Fruit fly (Drosophila melanogaster) whole organism, wandering third instar larva: Measurements from ENCODE around the gene Tailor.

Experiments
- Abd-B ChIP-seq: fragments of >200 bp; optimal IDR thresholded peaks from 2 replicates; lab custom pipeline; 2017; ENCODE audit warnings: missing biosample characterization, missing genetic modification characterization
- CG32264 ChIP-seq: fragments of 200-800 bp; sonication (Bioruptor generic); optimal IDR thresholded peaks from 2 replicates; lab custom pipeline; 2016; ENCODE audit warnings: missing biosample characterization, missing genetic modification characterization
- CG9705 ChIP-seq: fragments of 200-800 bp; sonication (Bioruptor generic); optimal IDR thresholded peaks from 2 replicates; lab custom pipeline; 2018; ENCODE audit warnings: missing biosample characterization, mild to moderate bottlenecking, missing genetic modification characterization
- CrebA ChIP-seq: fragments of 200-800 bp; sonication (Bioruptor generic); optimal IDR thresholded peaks from 2 replicates; lab custom pipeline; 2016; ENCODE audit warnings: missing biosample characterization, mild to moderate bottlenecking, missing genetic modification characterization, borderline replicate concordance
- Dfd ChIP-seq: fragments of >200 bp; optimal IDR thresholded peaks from 2 replicates; lab custom pipeline; 2017; ENCODE audit warnings: missing biosample characterization, missing genetic modification characterization
- Dif ChIP-seq: fragments of 200-275, 200-300 bp; sonication (Bioruptor generic); optimal IDR thresholded peaks from 2 replicates; lab custom pipeline; 2018; ENCODE audit warnings: missing biosample characterization, missing genetic modification characterization; ENCODE audit not compliant: partially characterized antibody
- GATAd ChIP-seq: sonication (Bioruptor generic); optimal IDR thresholded peaks from 2 replicates; lab custom pipeline; 2016; ENCODE audit warnings: missing biosample characterization, missing genetic modification characterization
- HLH106 ChIP-seq: fragments of 200-800 bp; optimal IDR thresholded peaks from 3 replicates; lab custom pipeline; 2019; ENCODE audit warnings: missing biosample characterization, mild to moderate bottlenecking, missing genetic modification characterization, moderate library complexity
- Hnf4 ChIP-seq: fragments of 200-800 bp; sonication (Bioruptor generic); optimal IDR thresholded peaks from 2 replicates; lab custom pipeline; 2016; ENCODE audit warnings: missing biosample characterization, mild to moderate bottlenecking, missing genetic modification characterization
- Hr78 ChIP-seq: fragments of >200 bp; optimal IDR thresholded peaks from 2 replicates; lab custom pipeline; 2017; ENCODE audit warnings: missing biosample characterization, missing genetic modification characterization
- Hr83 ChIP-seq: fragments of 200-300 bp; sonication (Bioruptor generic); optimal IDR thresholded peaks from 2 replicates; lab custom pipeline; 2016; ENCODE audit warnings: missing biosample characterization, mild to moderate bottlenecking, missing genetic modification characterization, moderate library complexity; ENCODE audit not compliant: poor library complexity, severe bottlenecking
- Jra ChIP-seq: sonication (Bioruptor generic); optimal IDR thresholded peaks from 2 replicates; lab custom pipeline; 2016; ENCODE audit warnings: missing biosample characterization, missing genetic modification characterization
- Mio ChIP-seq: sonication (Bioruptor generic); optimal IDR thresholded peaks from 2 replicates; lab custom pipeline; 2016; ENCODE audit warnings: missing biosample characterization, missing genetic modification characterization
- Myc ChIP-seq: fragments of >200 bp; optimal IDR thresholded peaks from 2 replicates; lab custom pipeline; 2017
- N ChIP-seq: fragments of >200 bp; optimal IDR thresholded peaks from 2 replicates; lab custom pipeline; 2018; ENCODE audit warnings: missing biosample characterization, missing external identifiers, missing genetic modification characterization
- OdsH ChIP-seq: fragments of 200-800 bp; sonication (Bioruptor generic); optimal IDR thresholded peaks from 2 replicates; lab custom pipeline; 2016; ENCODE audit warnings: missing biosample characterization, mild to moderate bottlenecking, missing genetic modification characterization
- Rel ChIP-seq, 2 experiments: fragments of 200-800 bp; sonication (Bioruptor generic) in 1 of 2; optimal IDR thresholded peaks; 2 replicates in 1 of 2; 3 replicates in 1 of 2; lab custom pipeline; 2016 to 2019; ENCODE audit warnings: mild to moderate bottlenecking in 2 of 2, missing biosample characterization in 2 of 2, missing genetic modification characterization in 2 of 2, moderate library complexity in 1 of 2
- Sp1 ChIP-seq: fragments of 200-800 bp; sonication (Bioruptor generic); optimal IDR thresholded peaks from 3 replicates; lab custom pipeline; 2019; ENCODE audit warnings: missing biosample characterization, mild to moderate bottlenecking, missing genetic modification characterization, moderate library complexity
- Vsx2 ChIP-seq: fragments of 200-300, 225-300 bp; sonication (Bioruptor generic); optimal IDR thresholded peaks from 2 replicates; lab custom pipeline; 2018; ENCODE audit warnings: missing biosample characterization, missing genetic modification characterization; ENCODE audit not compliant: partially characterized antibody
- br ChIP-seq: fragments of 200-800 bp; sonication (Bioruptor generic); optimal IDR thresholded peaks from 2 replicates; lab custom pipeline; 2016; ENCODE audit warnings: missing biosample characterization, missing genetic modification characterization
- brk ChIP-seq: fragments of 200-800 bp; sonication (Bioruptor generic); optimal IDR thresholded peaks from 2 replicates; lab custom pipeline; 2016; ENCODE audit warnings: missing biosample characterization, mild to moderate bottlenecking, missing genetic modification characterization
- dl ChIP-seq, 2 experiments: fragments of 175-275, 200-275 bp in 1 of 2; fragments of 200-275 bp in 1 of 2; sonication (Bioruptor generic); optimal IDR thresholded peaks; lab custom pipeline; 2018; ENCODE audit warnings: mild to moderate bottlenecking in 2 of 2, missing biosample characterization in 2 of 2, missing genetic modification characterization in 2 of 2, moderate library complexity in 2 of 2; ENCODE audit not compliant: partially characterized antibody in 2 of 2, insufficient read depth in 1 of 2
- dmrt93B ChIP-seq: fragments of 200-800 bp; sonication (Bioruptor generic); optimal IDR thresholded peaks from 2 replicates; lab custom pipeline; 2018; ENCODE audit warnings: missing biosample characterization, mild to moderate bottlenecking, missing genetic modification characterization
- dsf ChIP-seq: sonication (Bioruptor generic); optimal IDR thresholded peaks from 2 replicates; lab custom pipeline; 2016; ENCODE audit warnings: missing biosample characterization, missing genetic modification characterization, borderline replicate concordance
- ey ChIP-seq: fragments of 200-800 bp; sonication (Bioruptor generic); optimal IDR thresholded peaks from 2 replicates; lab custom pipeline; 2016; ENCODE audit warnings: missing biosample characterization, missing genetic modification characterization
- foxo ChIP-seq, 2 experiments: fragments of 200-800 bp; sonication (Bioruptor generic); optimal IDR thresholded peaks; 2 replicates in 1 of 2; 3 replicates in 1 of 2; lab custom pipeline; 2016 to 2017; ENCODE audit warnings: missing biosample characterization in 2 of 2, missing genetic modification characterization in 2 of 2
- fru ChIP-seq: fragments of 200-800 bp; sonication (Bioruptor generic); optimal IDR thresholded peaks from 3 replicates; lab custom pipeline; 2016; ENCODE audit warnings: missing biosample characterization, mild to moderate bottlenecking, missing genetic modification characterization
- h ChIP-seq: fragments of 200-800 bp; sonication (Bioruptor generic); optimal IDR thresholded peaks from 3 replicates; lab custom pipeline; 2016; ENCODE audit warnings: missing biosample characterization, mild to moderate bottlenecking, missing genetic modification characterization
- jim ChIP-seq: fragments of 175-275, 200-325 bp; sonication (Bioruptor generic); optimal IDR thresholded peaks from 2 replicates; lab custom pipeline; 2016; ENCODE audit warnings: missing biosample characterization, mild to moderate bottlenecking, missing genetic modification characterization
- lola ChIP-seq: fragments of >200 bp; optimal IDR thresholded peaks from 2 replicates; lab custom pipeline; 2017; ENCODE audit warnings: missing biosample characterization, missing genetic modification characterization
- pan ChIP-seq: fragments of >200 bp; optimal IDR thresholded peaks from 2 replicates; lab custom pipeline; 2017
- psq ChIP-seq: fragments of 200-800 bp; sonication (Bioruptor generic); optimal IDR thresholded peaks from 3 replicates; lab custom pipeline; 2017; ENCODE audit warnings: missing biosample characterization, mild to moderate bottlenecking, missing genetic modification characterization, moderate library complexity
- rgr ChIP-seq: fragments of 200-800 bp; sonication (Bioruptor generic); optimal IDR thresholded peaks from 3 replicates; lab custom pipeline; 2016; ENCODE audit warnings: missing biosample characterization, mild to moderate bottlenecking, missing genetic modification characterization
- sage ChIP-seq: fragments of 200-800 bp; sonication (Bioruptor generic); optimal IDR thresholded peaks from 2 replicates; lab custom pipeline; 2016; ENCODE audit warnings: missing biosample characterization, mild to moderate bottlenecking, missing genetic modification characterization
- sv ChIP-seq: fragments of 200-800 bp; sonication (Bioruptor generic); optimal IDR thresholded peaks from 3 replicates; lab custom pipeline; 2016; ENCODE audit warnings: missing biosample characterization, missing genetic modification characterization
- tai ChIP-seq: sonication (Bioruptor generic); optimal IDR thresholded peaks from 2 replicates; lab custom pipeline; 2016; ENCODE audit warnings: missing biosample characterization, missing genetic modification characterization
- usp ChIP-seq: fragments of >200 bp; optimal IDR thresholded peaks from 2 replicates; lab custom pipeline; 2017; ENCODE audit warnings: missing biosample characterization, missing genetic modification characterization
- woc ChIP-seq: sonication (Bioruptor generic); optimal IDR thresholded peaks from 2 replicates; lab custom pipeline; 2016; ENCODE audit warnings: missing biosample characterization, mild to moderate bottlenecking, missing genetic modification characterization

The Tailor gene

DNA sequence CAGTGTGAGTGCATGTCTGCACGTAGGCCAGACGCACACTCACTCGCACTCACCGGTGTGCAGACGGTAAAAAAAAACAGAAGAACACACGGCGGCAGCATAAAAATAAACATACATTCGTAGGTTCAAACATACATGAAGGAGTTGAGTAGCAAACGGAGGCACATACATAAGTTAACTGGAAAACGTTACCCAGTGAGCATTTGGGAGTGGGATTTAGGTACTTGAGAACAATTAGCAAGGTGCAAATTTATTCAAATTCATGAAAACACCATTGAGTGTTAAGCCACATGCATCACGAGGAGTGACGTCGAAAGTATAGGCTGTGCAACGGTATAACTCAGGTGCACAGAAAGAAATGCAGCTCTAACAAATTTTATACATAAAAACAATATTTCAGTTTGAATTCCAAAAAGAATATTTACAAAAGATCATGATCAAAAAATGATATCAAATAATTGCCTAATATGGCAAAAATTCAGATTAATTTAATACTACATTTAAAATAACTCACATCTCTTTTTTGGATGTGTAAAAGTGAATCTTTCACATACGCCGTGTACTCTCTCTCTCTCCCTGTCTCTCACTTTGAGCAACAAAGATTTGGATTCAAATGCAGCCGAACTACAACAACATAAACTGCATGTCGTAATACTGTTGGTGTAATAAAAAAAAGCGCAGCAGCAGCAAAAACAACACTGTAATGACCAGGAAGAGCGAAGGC is 22.9 kb upstream of the Tailor start (continued):
- TF ChIP-seq lola (GFP tag; lab: Kevin White, UChicago) (no peak), Hr83 (GFP tag; lab: Kevin White, UChicago) (no peak), sage (peak; percentile 54)

DNA sequence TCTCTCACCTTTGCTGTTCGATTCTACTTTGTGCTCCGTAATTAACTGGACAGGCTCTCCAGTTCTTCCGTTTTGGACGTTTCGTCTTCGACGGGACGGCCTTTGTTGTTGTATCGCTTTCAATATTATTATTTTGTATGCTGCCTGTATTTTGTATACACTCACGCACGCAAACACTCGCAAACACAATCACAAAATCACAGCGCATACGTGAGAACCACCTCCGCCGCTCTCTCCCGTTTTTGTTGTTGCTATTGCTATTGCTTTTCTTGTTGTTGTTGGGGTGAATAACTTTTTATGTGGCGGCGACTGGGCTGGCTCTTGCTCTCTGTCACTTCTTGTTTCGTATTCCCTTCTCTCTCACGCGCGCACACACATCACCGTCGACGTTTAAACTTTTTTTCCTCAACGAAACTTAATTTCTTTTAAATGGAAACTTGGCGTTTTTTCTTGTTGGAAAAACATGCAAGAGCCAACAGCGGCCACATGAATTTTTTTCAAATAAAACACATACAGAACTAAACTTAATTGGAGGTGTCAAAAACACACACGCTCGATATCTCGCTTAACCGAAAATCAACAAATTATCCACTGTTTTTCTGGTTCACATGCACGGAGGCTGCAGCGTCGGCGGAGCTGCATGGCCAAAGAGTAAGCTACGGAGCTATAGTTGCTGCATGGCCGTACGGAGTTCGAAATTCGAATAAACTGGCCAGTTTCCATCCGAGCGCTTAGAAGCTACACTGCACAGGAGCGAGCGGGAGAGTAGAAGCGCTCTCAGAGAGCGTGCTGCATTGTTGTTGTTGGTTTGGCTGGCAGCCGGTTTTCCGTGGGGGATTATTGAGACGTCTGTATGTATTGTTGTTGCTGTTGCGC is 22.1 kb upstream of the Tailor start:
- TF ChIP-seq psq (peak; percentile 83), N (peak; percentile 2), Myc (lab: Kevin White, UChicago) (no peak), Dif (GFP tag; lab: Kevin White, UChicago) (peak; percentile 98), dsf (no peak), fru (GFP tag; lab: Kevin White, UChicago) (peak; percentile 35), Mio (no peak), Sp1 (GFP tag; lab: Kevin White, UChicago) (no peak), CrebA (GFP tag; lab: Kevin White, UChicago) (no peak), Abd-B (no peak), Jra (GFP tag; lab: Kevin White, UChicago) (no peak), HLH106 (tag; lab: Kevin White, UChicago) (no peak), CG32264 (GFP tag; lab: Kevin White, UChicago) (no peak), GATAd (GFP tag; lab: Kevin White, UChicago) (no peak), brk (GFP tag; lab: Kevin White, UChicago) (no peak), Hr78 (GFP tag; lab: Kevin White, UChicago) (no peak), sv (GFP tag; lab: Kevin White, UChicago) (no peak), tai (no peak), OdsH (GFP tag; lab: Kevin White, UChicago) (peak; percentile 8), pan (lab: Kevin White, UChicago) (no peak), Hr83 (GFP tag; lab: Kevin White, UChicago) (no peak), lola (GFP tag; lab: Kevin White, UChicago) (no peak), sage (peak; percentile 63), foxo (GFP tag; optimal IDR thresholded peaks at IDR 0.05; lab: Kevin White, UChicago) (peak in 1 of 2 experiments; percentile 25), Dfd (GFP tag; lab: Kevin White, UChicago) (no peak), dl (GFP tag; optimal IDR thresholded peaks at IDR 0.05; lab: Kevin White, UChicago; ENCODE audit: insufficient read depth in 1 of 2, partially characterized antibody in 2 of 2) (peak; percentile 95 to 96), rgr (GFP tag; lab: Kevin White, UChicago) (no peak), ey (GFP tag; lab: Kevin White, UChicago) (peak; percentile 31), CG9705 (GFP tag; lab: Kevin White, UChicago) (peak; percentile 0), jim (GFP tag; lab: Kevin White, UChicago) (no peak), woc (no peak), Rel (GFP tag; optimal IDR thresholded peaks at IDR 0.05; lab: Kevin White, UChicago) (no peak), Rel (tag; optimal IDR thresholded peaks at IDR 0.05; lab: Kevin White, UChicago) (peak; percentile 81), dmrt93B (GFP tag; lab: Kevin White, UChicago) (no peak), Hnf4 (GFP tag; lab: Kevin White, UChicago) (peak; percentile 42), usp (GFP tag; lab: Kevin White, UChicago) (no peak), h (GFP tag; lab: Kevin White, UChicago) (peak; percentile 25), br (GFP tag; lab: Kevin White, UChicago) (peak; percentile 20), Vsx2 (peak; percentile 93)
